Fruit fly (Drosophila melanogaster): ENCODE results near the gene CG34454.

Gene CG34454

dm6 chr3L:205723-206284, 26.3 kb downstream of the CG34454 start, which contains the start of the genes Gk1 and CG13876 (continued):
- peak; percentile 90 for TF ChIP-seq dac (GFP tag; optimal IDR thresholded peaks at IDR 0.05)
- TF ChIP-seq CG6792 (GFP tag; optimal IDR thresholded peaks at IDR 0.05), result peak; percentile 92
- peak; percentile 91 for TF ChIP-seq CG11762 (GFP tag; optimal IDR thresholded peaks at IDR 0.05; ENCODE audit: insufficient read depth)
- TF ChIP-seq salr (GFP tag; optimal IDR thresholded peaks at IDR 0.05), result peak in 1 of 2 experiments; percentile 89
- peak; percentile 85 for TF ChIP-seq fd59A (GFP tag; optimal IDR thresholded peaks at IDR 0.05)
- TF ChIP-seq Blimp-1 (GFP tag; optimal IDR thresholded peaks at IDR 0.05), result peak; percentile 84
- TF ChIP-seq fd85E (GFP tag; optimal IDR thresholded peaks at IDR 0.05), result peak; percentile 42
- peak; percentile 90 for TF ChIP-seq CG6854 (GFP tag; optimal IDR thresholded peaks at IDR 0.05)

- TF ChIP-seq Eip78C (GFP tag), result no peak
- no peak for TF ChIP-seq CG11294 (GFP tag; IDR thresholded peaks at IDR 0.05)
- no peak for TF ChIP-seq CG10631 (GFP tag; optimal IDR thresholded peaks at IDR 0.05)
- no peak for TF ChIP-seq Eip75B (GFP tag; optimal IDR thresholded peaks at IDR 0.05)
- peak; percentile 14 for TF ChIP-seq CG6808 (GFP tag; optimal IDR thresholded peaks at IDR 0.05)
- TF ChIP-seq fkh (GFP tag; optimal IDR thresholded peaks at IDR 0.05), result peak; percentile 71
- TF ChIP-seq achi (GFP tag; optimal IDR thresholded peaks at IDR 0.05), result no peak
- TF ChIP-seq Ets96B (tag; optimal IDR thresholded peaks at IDR 0.05), result no peak
- no peak for TF ChIP-seq Hr4 (GFP tag; optimal IDR thresholded peaks at IDR 0.05)
- no peak for TF ChIP-seq CG6792 (GFP tag; optimal IDR thresholded peaks at IDR 0.05)
- no peak for TF ChIP-seq OdsH (GFP tag; optimal IDR thresholded peaks at IDR 0.05)
- TF ChIP-seq pdm3 (GFP tag; optimal IDR thresholded peaks at IDR 0.05), result no peak
- TF ChIP-seq acj6 (GFP tag; optimal IDR thresholded peaks at IDR 0.05), result no peak
- no peak for TF ChIP-seq salr (GFP tag; optimal IDR thresholded peaks at IDR 0.05)
- no peak for TF ChIP-seq spab (GFP tag; optimal IDR thresholded peaks at IDR 0.05)
- no peak for TF ChIP-seq CG3919 (GFP tag; optimal IDR thresholded peaks at IDR 0.05)
- no peak for TF ChIP-seq CG31627 (GFP tag; optimal IDR thresholded peaks at IDR 0.05)
- TF ChIP-seq CG3032 (tag; optimal IDR thresholded peaks at IDR 0.05), result no peak
- no peak for TF ChIP-seq CG7368 (GFP tag; optimal IDR thresholded peaks at IDR 0.05)
- no peak for TF ChIP-seq CG6163 (GFP tag; IDR thresholded peaks at IDR 0.05)
- TF ChIP-seq CG16779 (tag; optimal IDR thresholded peaks at IDR 0.05), result no peak
- no peak for TF ChIP-seq CG10669 (GFP tag; optimal IDR thresholded peaks at IDR 0.05)
- TF ChIP-seq CG32006 (GFP tag; optimal IDR thresholded peaks at IDR 0.05), result no peak
- peak; percentile 74 for TF ChIP-seq svp (GFP tag)
- no peak for TF ChIP-seq dsx (GFP tag; optimal IDR thresholded peaks at IDR 0.05; ENCODE audit: poor library complexity, severe bottlenecking)
- no peak for TF ChIP-seq esn (GFP tag; optimal IDR thresholded peaks at IDR 0.05)
- peak in 1 of 2 experiments; percentile 46 for TF ChIP-seq ss (GFP tag; optimal IDR thresholded peaks at IDR 0.05)
- TF ChIP-seq Sox14 (GFP tag; optimal IDR thresholded peaks at IDR 0.05), result no peak
- no peak for TF ChIP-seq CG9139 (GFP tag; optimal IDR thresholded peaks at IDR 0.05)
- no peak for TF ChIP-seq Gug (GFP tag; IDR thresholded peaks at IDR 0.05)
- TF ChIP-seq CG8319 (GFP tag; optimal IDR thresholded peaks at IDR 0.05), result no peak
- TF ChIP-seq lz (GFP tag; optimal IDR thresholded peaks at IDR 0.05), result no peak
These were observed 28.5 kb downstream of the CG34454 start, which contains the start of gene NitFhit for dm6 chr3L:203536-204135. Gene NitFhit (plus strand): TSS chr3L:203730.

Measured in whole organism, prepupa.